Fruit fly (Drosophila melanogaster): Measurements from ENCODE around the gene CG10512.

Gene CG10512

dm6 chr3L:21206486-21206885 is 3.8 kb downstream of the CG10512 start:
- TF ChIP-seq Lpt (GFP tag; optimal IDR thresholded peaks at IDR 0.05) (no peak), CG34406 (GFP tag; optimal IDR thresholded peaks at IDR 0.05) (no peak), CG10669 (GFP tag; optimal IDR thresholded peaks at IDR 0.05) (no peak), Met (GFP tag; optimal IDR thresholded peaks at IDR 0.05) (no peak)

dm6 chr3L:21209921-21210532 is 7.3 kb downstream of the CG10512 start, which contains the start of the genes CG10510 and CG10508:
CG10510 (minus strand) TSS chr3L:21210084.
CG10508 (plus strand) TSS chr3L:21210215.
- TF ChIP-seq CG7368 (GFP tag; optimal IDR thresholded peaks at IDR 0.05), result no peak
- TF ChIP-seq Hr39 (GFP tag; optimal IDR thresholded peaks at IDR 0.05), result no peak
- TF ChIP-seq Sox14 (GFP tag; optimal IDR thresholded peaks at IDR 0.05), result no peak
- TF ChIP-seq Lpt (GFP tag; optimal IDR thresholded peaks at IDR 0.05), result no peak
- TF ChIP-seq acj6 (GFP tag; optimal IDR thresholded peaks at IDR 0.05), result no peak
- TF ChIP-seq Eip75B (GFP tag; optimal IDR thresholded peaks at IDR 0.05), result no peak
- TF ChIP-seq Met (GFP tag; optimal IDR thresholded peaks at IDR 0.05), result no peak
- TF ChIP-seq CG11762 (GFP tag; optimal IDR thresholded peaks at IDR 0.05; ENCODE audit: insufficient read depth), result no peak

dm6 chr3L:21216697-21217291 is 14.1 kb downstream of the CG10512 start, which contains the start of the genes Trmt112 and Ilk:
Trmt112 (minus strand) TSS chr3L:21216839.
Ilk (plus strand) TSS chr3L:21216901.
- TF ChIP-seq ss (GFP tag; optimal IDR thresholded peaks at IDR 0.05), result no peak
- TF ChIP-seq fkh (GFP tag; optimal IDR thresholded peaks at IDR 0.05), result peak; percentile 60
- TF ChIP-seq Sox14 (GFP tag; optimal IDR thresholded peaks at IDR 0.05), result no peak
- no peak for TF ChIP-seq CG15336 (GFP tag; IDR thresholded peaks at IDR 0.05)
- TF ChIP-seq spab (GFP tag; optimal IDR thresholded peaks at IDR 0.05), result no peak
- no peak for TF ChIP-seq Ets21C (GFP tag; optimal IDR thresholded peaks at IDR 0.05)
- no peak for TF ChIP-seq eg (GFP tag; IDR thresholded peaks at IDR 0.05)
- TF ChIP-seq CG8632 (GFP tag; optimal IDR thresholded peaks at IDR 0.05), result no peak
- no peak for TF ChIP-seq CG34406 (GFP tag; optimal IDR thresholded peaks at IDR 0.05)
- no peak for TF ChIP-seq CG8119 (GFP tag; IDR thresholded peaks at IDR 0.05)
- TF ChIP-seq Eip93F (GFP tag; optimal IDR thresholded peaks at IDR 0.05), result no peak
- no peak for TF ChIP-seq CG31627 (GFP tag; optimal IDR thresholded peaks at IDR 0.05)
- TF ChIP-seq esn (GFP tag; optimal IDR thresholded peaks at IDR 0.05), result no peak
- TF ChIP-seq Eip78C (GFP tag), result peak; percentile 76
- no peak for TF ChIP-seq vri (GFP tag; optimal IDR thresholded peaks at IDR 0.05)
- TF ChIP-seq CG6163 (GFP tag; IDR thresholded peaks at IDR 0.05), result no peak
- TF ChIP-seq CG6854 (GFP tag; optimal IDR thresholded peaks at IDR 0.05), result no peak
- TF ChIP-seq Met (GFP tag; optimal IDR thresholded peaks at IDR 0.05), result no peak
- no peak for TF ChIP-seq OdsH (GFP tag; optimal IDR thresholded peaks at IDR 0.05)
- no peak for TF ChIP-seq Sox102F (GFP tag; optimal IDR thresholded peaks at IDR 0.05)
- TF ChIP-seq dsx (GFP tag; optimal IDR thresholded peaks at IDR 0.05; ENCODE audit: poor library complexity, severe bottlenecking), result peak; percentile 46
- no peak for TF ChIP-seq pdm3 (GFP tag; optimal IDR thresholded peaks at IDR 0.05)
- TF ChIP-seq fd59A (GFP tag; optimal IDR thresholded peaks at IDR 0.05), result no peak

- TF ChIP-seq Hr38 (GFP tag; optimal IDR thresholded peaks at IDR 0.05), result no peak
- TF ChIP-seq CG8632 (GFP tag; optimal IDR thresholded peaks at IDR 0.05), result no peak
- no peak for TF ChIP-seq Eip78C (GFP tag)
- TF ChIP-seq CG6808 (GFP tag; optimal IDR thresholded peaks at IDR 0.05), result no peak
- TF ChIP-seq Eip75B (GFP tag; optimal IDR thresholded peaks at IDR 0.05), result peak; percentile 39
- no peak for TF ChIP-seq ss (GFP tag; optimal IDR thresholded peaks at IDR 0.05)
- TF ChIP-seq CG6163 (GFP tag; IDR thresholded peaks at IDR 0.05), result peak; percentile 44; the same call in 1 of the 3 replicates
Observed at dm6 chr3L:21219160-21219559, 16.4 kb downstream of the CG10512 start.

DNA sequence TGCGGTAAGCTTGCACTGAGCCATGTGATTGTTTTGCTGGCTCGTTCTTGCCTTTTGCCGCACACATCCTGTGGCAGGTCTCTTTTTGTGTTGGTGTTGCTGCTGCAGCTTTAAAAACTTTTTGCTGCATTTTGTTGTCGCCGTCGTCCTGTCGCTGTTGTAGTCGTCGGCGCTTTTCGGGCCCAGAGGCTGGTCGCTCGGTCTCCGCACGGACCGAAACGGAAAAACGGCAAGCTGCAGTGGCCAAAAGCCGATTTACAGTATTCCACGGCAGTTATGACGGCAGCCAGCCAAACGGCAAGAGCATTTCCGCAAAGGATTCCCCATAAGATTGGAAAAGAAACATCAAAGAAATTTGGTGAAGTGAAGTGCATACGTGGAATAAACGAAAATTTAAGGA is 17.4 kb downstream of the CG10512 start, which contains the start of gene CG43219:
CG43219 (plus strand) TSS at position 301 of the 400 bp plus-strand sequence.
- TF ChIP-seq Eip78C (GFP tag), result peak; percentile 5
- TF ChIP-seq svp (GFP tag), result no peak
